Worm (Caenorhabditis elegans): ENCODE data around the gene pfd-5.

DNA sequence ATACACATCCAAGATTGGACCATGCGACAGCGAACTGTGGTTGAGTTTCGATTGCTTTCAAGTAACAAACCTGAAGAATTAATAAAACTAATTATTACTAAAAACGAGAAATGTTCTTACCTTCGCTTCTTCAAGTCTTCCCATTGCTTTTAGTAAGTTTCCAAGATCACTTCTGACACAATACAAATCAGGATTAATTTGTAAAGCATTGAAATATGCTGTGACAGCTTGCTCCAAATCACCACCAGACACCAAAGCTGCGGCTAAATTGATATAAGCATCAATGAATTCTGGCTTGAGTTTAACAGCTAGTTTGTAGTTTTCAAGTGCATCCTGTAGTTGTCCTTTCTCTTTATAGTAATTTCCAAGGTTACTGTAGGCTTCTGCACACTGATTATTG, 48.5 kb downstream of the pfd-5 start:
- TF ChIP-seq mep-1 (tag; optimal IDR thresholded peaks at IDR 0.05) (no peak), pqm-1 (tag; optimal IDR thresholded peaks at IDR 0.05) (no peak), ctbp-1 (GFP tag; IDR thresholded peaks at IDR 0.05) (no peak), F49E8.2 (tag; optimal IDR thresholded peaks at IDR 0.05; ENCODE audit: borderline replicate concordance) (no peak), nhr-6 (tag; optimal IDR thresholded peaks at IDR 0.05) (no peak), saeg-2 (GFP tag; IDR thresholded peaks at IDR 0.05) (no peak), unc-39 (tag; optimal IDR thresholded peaks at IDR 0.05) (no peak), dpl-1 (GFP tag; optimal IDR thresholded peaks at IDR 0.05) (no peak)
